Worm (Caenorhabditis elegans) whole organism, L1 larva: ENCODE measurements around the gene cld-9.

Experiments
- aly-2 ChIP-seq: fragments of 150-350 bp; optimal IDR thresholded peaks from 2 replicates; lab custom pipeline; 2014; ENCODE audit warnings: missing biosample characterization, missing genetic modification characterization
- ces-1 ChIP-seq: fragments of 150-350 bp; optimal IDR thresholded peaks from 2 replicates; lab custom pipeline; 2014; ENCODE audit warnings: missing biosample characterization, missing genetic modification reagents, missing genetic modification characterization
- lsy-2 ChIP-seq, 2 experiments: fragments of 150-350 bp; optimal IDR thresholded peaks; 2 replicates each; lab custom pipeline; 2014; ENCODE audit warnings: missing biosample characterization in 2 of 2, missing genetic modification characterization in 2 of 2
- nhr-12 ChIP-seq: sonication (generic microtip); optimal IDR thresholded peaks from 2 replicates; lab custom pipeline; 2017; ENCODE audit warnings: missing biosample characterization, missing genetic modification characterization
- pqm-1 ChIP-seq: sonication (generic microtip); optimal IDR thresholded peaks from 3 replicates; lab custom pipeline; 2017; ENCODE audit warnings: missing biosample characterization, missing genetic modification characterization
- unc-62 ChIP-seq: fragments of 150-350 bp; optimal IDR thresholded peaks from 2 replicates; lab custom pipeline; 2014; ENCODE audit warnings: missing biosample characterization, missing genetic modification reagents, missing genetic modification characterization

DNA sequence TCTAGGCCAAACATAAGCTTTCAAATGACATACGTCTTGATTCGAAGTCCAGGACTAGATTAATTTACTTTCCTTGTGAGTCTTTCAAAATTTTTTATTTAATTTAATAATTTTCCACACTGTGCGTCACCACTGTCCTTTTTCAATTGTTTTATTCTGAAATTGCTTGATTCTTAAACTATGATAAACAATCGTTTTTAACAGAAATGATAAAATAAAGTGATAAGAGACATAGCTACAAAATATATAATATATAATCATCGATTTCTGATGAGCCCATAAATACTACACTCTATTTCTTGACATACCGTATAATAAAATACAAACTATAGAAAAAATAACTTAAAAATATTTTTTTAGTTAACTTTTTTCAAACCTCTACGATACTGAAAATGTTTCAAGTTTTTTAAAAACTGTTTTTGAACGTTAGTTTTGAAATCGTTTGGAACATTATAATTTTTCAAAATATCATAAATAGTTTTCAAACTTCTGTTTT is 17.3 kb upstream of the cld-9 start, which contains the start of gene nas-24:
- no peak for TF ChIP-seq nhr-12
- no peak for TF ChIP-seq pqm-1 (tag; lab: Kevin White, UChicago)
- TF ChIP-seq aly-2 (tag; lab: Kevin White, UChicago) = no peak
- TF ChIP-seq lsy-2 (tag; optimal IDR thresholded peaks at IDR 0.05; lab: Kevin White, UChicago) = no peak
- no peak for TF ChIP-seq ces-1 (GFP tag; lab: Kevin White, UChicago)
- TF ChIP-seq unc-62 (GFP tag; lab: Kevin White, UChicago) = no peak
